Fruit fly (Drosophila melanogaster): Measurements from ENCODE around the gene CG34316.

DNA sequence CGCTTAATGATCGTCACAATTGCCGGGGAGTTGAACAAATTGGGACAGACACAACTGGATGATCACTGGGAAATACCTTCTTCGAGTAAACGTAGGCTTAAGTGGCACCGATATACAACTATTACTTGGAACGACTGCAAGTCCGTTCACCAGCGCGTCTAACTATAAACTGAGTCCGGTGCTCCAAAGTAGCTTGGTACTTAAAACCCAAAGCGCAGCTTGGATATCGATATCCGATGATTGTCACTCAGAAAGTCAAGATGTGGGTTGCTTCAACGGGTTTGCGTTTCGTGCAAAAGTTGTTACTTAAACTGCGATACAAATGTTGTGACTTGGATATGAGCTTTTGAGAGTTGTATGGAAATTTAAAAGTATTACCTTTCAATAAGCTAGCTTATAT lies 24.1 kb upstream of the CG34316 start, which contains the start of gene Spn88Ea:
- no peak for TF ChIP-seq Snoo (tag; optimal IDR thresholded peaks at IDR 0.05)
- TF ChIP-seq Ets98B (GFP tag; IDR thresholded peaks at IDR 0.05) = peak; percentile 40; the same call in 1 of the 2 replicates
- TF ChIP-seq CG4496 (GFP tag; IDR thresholded peaks at IDR 0.05) = no peak
- TF ChIP-seq CG15710 (tag; optimal IDR thresholded peaks at IDR 0.05) = no peak
- TF ChIP-seq CG12605 (GFP tag; IDR thresholded peaks at IDR 0.05) = no peak
- TF ChIP-seq Pif1B (GFP tag; optimal IDR thresholded peaks at IDR 0.05) = no peak
- no peak for TF ChIP-seq CG32121 (GFP tag; IDR thresholded peaks at IDR 0.05)
- TF ChIP-seq fd96Ca (GFP tag; IDR thresholded peaks at IDR 0.05) = no peak
- no peak for TF ChIP-seq rn (GFP tag; IDR thresholded peaks at IDR 0.05)
- TF ChIP-seq Pif1A (GFP tag; optimal IDR thresholded peaks at IDR 0.05) = no peak
- TF ChIP-seq EcR (GFP tag; optimal IDR thresholded peaks at IDR 0.05) = peak; percentile 20
- TF ChIP-seq CG14655 (GFP tag; optimal IDR thresholded peaks at IDR 0.05) = no peak
- TF ChIP-seq CG8159 (tag; optimal IDR thresholded peaks at IDR 0.05) = no peak
- no peak for TF ChIP-seq CG13204 (GFP tag; optimal IDR thresholded peaks at IDR 0.05)

Measured in whole organism, pupa.